Fruit fly (Drosophila melanogaster) whole organism, pupa: ENCODE data around the gene Aven.

Source experiments
- CG10348 ChIP-seq: fragments of 200-800 bp; sonication (Bioruptor generic); IDR thresholded peaks from 2 replicates; pipeline ENCODE4 v1.3.6; 2022; ENCODE audit warnings: missing biosample characterization, missing genetic modification characterization
- CG12605 ChIP-seq: fragments of 200-800 bp; sonication (Bioruptor generic); IDR thresholded peaks from 2 replicates; pipeline ENCODE4 v1.3.6; 2022; ENCODE audit warnings: missing biosample characterization, missing genetic modification characterization
- CG15710 ChIP-seq: fragments of 200-800 bp; sonication (Bioruptor generic); optimal IDR thresholded peaks from 2 replicates; lab custom pipeline; 2018; ENCODE audit warnings: missing biosample characterization, mild to moderate bottlenecking, missing genetic modification characterization, moderate library complexity
- CG17806 ChIP-seq: fragments of 200-800 bp; sonication (Bioruptor generic); optimal IDR thresholded peaks from 2 replicates; lab custom pipeline; 2018; ENCODE audit warnings: missing biosample characterization, mild to moderate bottlenecking, missing genetic modification characterization, moderate library complexity
- CG34367 ChIP-seq: fragments of 200-800 bp; sonication (Bioruptor generic); optimal IDR thresholded peaks from 2 replicates; lab custom pipeline; 2018; ENCODE audit warnings: missing biosample characterization, mild to moderate bottlenecking, missing genetic modification characterization
- CG4496 ChIP-seq: fragments of 200-800 bp; sonication (Bioruptor generic); IDR thresholded peaks from 3 replicates; pipeline ENCODE4 v1.3.6; 2022; ENCODE audit warnings: missing biosample characterization, missing genetic modification characterization
- CG9948 ChIP-seq: fragments of 200-800 bp; sonication (Bioruptor generic); optimal IDR thresholded peaks from 2 replicates; lab custom pipeline; 2018; ENCODE audit warnings: missing biosample characterization, mild to moderate bottlenecking, missing genetic modification characterization, moderate library complexity
- EcR ChIP-seq: fragments of 200-800 bp; sonication (Bioruptor generic); optimal IDR thresholded peaks from 3 replicates; lab custom pipeline; 2019; ENCODE audit warnings: missing biosample characterization, missing genetic modification characterization, mild to moderate bottlenecking, moderate library complexity, missing genetic modification reagents
- Ets98B ChIP-seq: fragments of 200-800 bp; sonication (Bioruptor generic); IDR thresholded peaks from 2 replicates; pipeline ENCODE4 v1.3.6; 2022; ENCODE audit warnings: missing biosample characterization, missing genetic modification characterization
- Pif1A ChIP-seq: fragments of 200-800 bp; sonication (Bioruptor generic); optimal IDR thresholded peaks from 3 replicates; lab custom pipeline; 2016; ENCODE audit warnings: missing biosample characterization, missing genetic modification characterization
- Pif1B ChIP-seq: fragments of 200-800 bp; sonication (Bioruptor generic); optimal IDR thresholded peaks from 3 replicates; lab custom pipeline; 2016; ENCODE audit warnings: missing biosample characterization, missing genetic modification characterization
- Snoo ChIP-seq: fragments of 200-800 bp; sonication (Bioruptor generic); optimal IDR thresholded peaks from 3 replicates; lab custom pipeline; 2017; ENCODE audit warnings: missing biosample characterization, mild to moderate bottlenecking, missing genetic modification characterization, inconsistent platforms
- gl ChIP-seq: fragments of 200-800 bp; sonication (Bioruptor generic); optimal IDR thresholded peaks from 2 replicates; lab custom pipeline; 2018; ENCODE audit warnings: missing biosample characterization, mild to moderate bottlenecking, missing genetic modification characterization
- rn ChIP-seq: fragments of 200-800 bp; sonication (Bioruptor generic); IDR thresholded peaks from 2 replicates; pipeline ENCODE4 v1.3.6; 2022; ENCODE audit warnings: missing biosample characterization, missing genetic modification characterization

DNA sequence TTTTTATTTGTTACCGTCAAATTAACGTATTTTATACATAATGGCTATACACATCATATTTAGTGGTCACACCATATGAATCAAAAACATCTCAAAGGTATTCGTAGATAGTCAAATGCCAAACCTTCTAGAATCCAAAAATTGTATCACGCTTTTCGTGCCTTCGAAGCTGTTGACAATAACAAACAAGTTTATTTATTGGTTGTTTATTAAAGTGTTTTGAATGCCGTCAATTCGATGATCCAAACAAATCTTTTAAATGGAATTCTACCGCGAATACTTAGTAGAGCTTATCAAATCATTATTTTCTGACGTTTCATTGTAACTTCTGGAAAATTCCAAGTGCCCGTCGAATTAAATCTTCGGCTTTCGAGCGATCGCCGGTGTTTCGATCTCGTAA is 37.6 kb upstream of the Aven start:
- no peak for TF ChIP-seq rn (GFP tag; lab: Robert Waterston, UW)
- no peak for TF ChIP-seq CG4496 (GFP tag; lab: Robert Waterston, UW)
- no peak for TF ChIP-seq Snoo (tag; lab: Kevin White, UChicago)
- no peak for TF ChIP-seq Ets98B (GFP tag; lab: Robert Waterston, UW)
- TF ChIP-seq Pif1B (GFP tag; lab: Kevin White, UChicago), result no peak
- no peak for TF ChIP-seq CG12605
- no peak for TF ChIP-seq EcR
- no peak for TF ChIP-seq CG10348
- TF ChIP-seq gl, result no peak
- no peak for TF ChIP-seq CG9948 (tag; lab: Kevin White, UChicago)
- no peak for TF ChIP-seq CG15710
- no peak for TF ChIP-seq CG17806
- TF ChIP-seq CG34367 (tag; lab: Kevin White, UChicago), result no peak
- TF ChIP-seq Pif1A (GFP tag; lab: Kevin White, UChicago), result no peak
